Fruit fly (Drosophila melanogaster) whole organism, embryonic: Measurements from ENCODE around the gene CG32032.

ENCODE experiments used
- BEAF-32 ChIP-seq: fragments of 200-800 bp; sonication (Bioruptor generic); optimal IDR thresholded peaks from 3 replicates; lab custom pipeline; 2017; ENCODE audit warnings: missing biosample characterization, missing genetic modification characterization, mild to moderate bottlenecking, moderate library complexity, missing genetic modification reagents
- Bdp1 ChIP-seq: fragments of 200-800 bp; sonication (Bioruptor generic); optimal IDR thresholded peaks from 3 replicates; lab custom pipeline; 2016; ENCODE audit warnings: missing biosample characterization, missing genetic modification characterization
- CG10462 ChIP-seq: fragments of 200-800 bp; sonication (Bioruptor generic); optimal IDR thresholded peaks from 2 replicates; lab custom pipeline; 2016; ENCODE audit warnings: missing biosample characterization, missing genetic modification characterization
- CG10979 ChIP-seq: fragments of 200-800 bp; sonication (Bioruptor generic); optimal IDR thresholded peaks from 2 replicates; lab custom pipeline; 2018; ENCODE audit warnings: missing biosample characterization, mild to moderate bottlenecking, missing genetic modification characterization, moderate library complexity
- CG1233 ChIP-seq: fragments of 200-800 bp; sonication (Bioruptor generic); optimal IDR thresholded peaks from 4 replicates; lab custom pipeline; 2018; ENCODE audit warnings: missing biosample characterization, mild to moderate bottlenecking, missing genetic modification characterization
- CG13424 ChIP-seq: fragments of 200-800 bp; sonication (Bioruptor generic); optimal IDR thresholded peaks from 2 replicates; lab custom pipeline; 2019; ENCODE audit warnings: missing biosample characterization, mild to moderate bottlenecking, missing genetic modification characterization, moderate library complexity
- CG14710 ChIP-seq: fragments of 200-800 bp; sonication (Bioruptor generic); optimal IDR thresholded peaks from 3 replicates; lab custom pipeline; 2019; ENCODE audit warnings: missing biosample characterization, mild to moderate bottlenecking, missing genetic modification characterization, moderate library complexity
- CG15073 ChIP-seq: fragments of 200-800 bp; sonication (Bioruptor generic); optimal IDR thresholded peaks from 2 replicates; lab custom pipeline; 2016; ENCODE audit warnings: missing biosample characterization, missing genetic modification characterization
- CG15269 ChIP-seq: fragments of 200-800 bp; sonication (Bioruptor generic); optimal IDR thresholded peaks from 2 replicates; lab custom pipeline; 2018; ENCODE audit warnings: missing biosample characterization, mild to moderate bottlenecking, missing genetic modification characterization, moderate library complexity
- CG1603 ChIP-seq: fragments of 200-800 bp; sonication (Bioruptor generic); optimal IDR thresholded peaks from 2 replicates; lab custom pipeline; 2019; ENCODE audit warnings: missing biosample characterization, mild to moderate bottlenecking, missing genetic modification characterization, moderate library complexity
- CG18011 ChIP-seq: fragments of 200-800 bp; sonication (Bioruptor generic); optimal IDR thresholded peaks from 2 replicates; lab custom pipeline; 2017; ENCODE audit warnings: missing biosample characterization, missing genetic modification characterization, mild to moderate bottlenecking, moderate library complexity, missing genotype
- CG3407 ChIP-seq: fragments of 200-800 bp; sonication (Bioruptor generic); optimal IDR thresholded peaks from 2 replicates; lab custom pipeline; 2018; ENCODE audit warnings: missing biosample characterization, mild to moderate bottlenecking, missing genetic modification characterization
- CG34422 ChIP-seq: fragments of 200-800 bp; sonication (Bioruptor generic); IDR thresholded peaks from 3 replicates; pipeline ENCODE4 v1.3.6; 2022; ENCODE audit warnings: missing biosample characterization, missing genetic modification characterization
- CG7928 ChIP-seq: fragments of 200-800 bp; sonication (Bioruptor generic); optimal IDR thresholded peaks from 2 replicates; lab custom pipeline; 2017; ENCODE audit warnings: missing biosample characterization, mild to moderate bottlenecking, missing genetic modification characterization
- CG9932 ChIP-seq: fragments of 200-800 bp; sonication (Bioruptor generic); IDR thresholded peaks from 2 replicates; pipeline ENCODE4 v1.3.6; 2022; ENCODE audit warnings: missing biosample characterization, missing genetic modification characterization
- Dip2 ChIP-seq: fragments of 200-800 bp; sonication (Bioruptor generic); IDR thresholded peaks from 2 replicates; pipeline ENCODE4 v1.3.6; 2022; ENCODE audit warnings: missing biosample characterization, missing genetic modification characterization
- Dip3 ChIP-seq: fragments of 200-800 bp; sonication (Bioruptor generic); optimal IDR thresholded peaks from 3 replicates; lab custom pipeline; 2016; ENCODE audit warnings: missing biosample characterization, missing genetic modification characterization
- Gsc ChIP-seq: fragments of 200-800 bp; sonication (Bioruptor generic); IDR thresholded peaks from 2 replicates; pipeline ENCODE4 v1.3.6; 2022; ENCODE audit warnings: missing biosample characterization, missing genetic modification characterization
- Hmr ChIP-seq: fragments of 200-800 bp; sonication (Bioruptor generic); optimal IDR thresholded peaks from 3 replicates; lab custom pipeline; 2017; ENCODE audit warnings: mild to moderate bottlenecking, missing biosample characterization, missing genetic modification reagents, missing genetic modification characterization
- Lpt ChIP-seq: fragments of >200 bp; optimal IDR thresholded peaks from 2 replicates; lab custom pipeline; 2018; ENCODE audit warnings: missing biosample characterization, missing genetic modification characterization
- NfI ChIP-seq: fragments of 200-800 bp; sonication (Bioruptor generic); optimal IDR thresholded peaks from 3 replicates; lab custom pipeline; 2018; ENCODE audit warnings: missing biosample characterization, mild to moderate bottlenecking, missing genetic modification characterization, moderate library complexity
- Pdp1 ChIP-seq, 2 experiments: fragments of 200-800 bp; sonication (Bioruptor generic); optimal IDR thresholded peaks; 3 replicates each; lab custom pipeline; 2016; ENCODE audit warnings: missing biosample characterization in 2 of 2, missing genetic modification characterization in 2 of 2, mild to moderate bottlenecking in 1 of 2, moderate library complexity in 1 of 2
- Side ChIP-seq: fragments of 200-800 bp; sonication (Bioruptor generic); optimal IDR thresholded peaks from 2 replicates; lab custom pipeline; 2016; ENCODE audit warnings: missing biosample characterization, missing genetic modification characterization
- Tbp ChIP-seq: fragments of >200 bp; optimal IDR thresholded peaks from 2 replicates; lab custom pipeline; 2018; ENCODE audit warnings: missing biosample characterization, missing genetic modification characterization
- Vsx1 ChIP-seq: fragments of 200-800 bp; sonication (Bioruptor generic); optimal IDR thresholded peaks from 2 replicates; lab custom pipeline; 2017; ENCODE audit warnings: missing biosample characterization, mild to moderate bottlenecking, missing genetic modification characterization, missing genetic modification reagents
- Xrp1 ChIP-seq: fragments of 200-800 bp; sonication (Bioruptor generic); IDR thresholded peaks from 2 replicates; pipeline ENCODE4 v1.3.6; 2022; ENCODE audit warnings: missing biosample characterization, missing genetic modification characterization
- bcd ChIP-seq: fragments of 200-800 bp; sonication (Bioruptor generic); optimal IDR thresholded peaks from 2 replicates; lab custom pipeline; 2017; ENCODE audit warnings: missing biosample characterization, mild to moderate bottlenecking, missing genetic modification characterization
- bowl ChIP-seq: fragments of 200-800 bp; sonication (Bioruptor generic); IDR thresholded peaks from 2 replicates; pipeline ENCODE4 v1.3.6; 2022; ENCODE audit warnings: missing biosample characterization, missing genetic modification characterization
- chinmo ChIP-seq: fragments of 200-800 bp; sonication (Bioruptor generic); IDR thresholded peaks from 4 replicates; pipeline ENCODE4 v1.3.6; 2022; ENCODE audit warnings: missing biosample characterization, missing genetic modification characterization; ENCODE audit not compliant: partially characterized antibody
- dmrt11E ChIP-seq: fragments of 200-800 bp; sonication (Bioruptor generic); optimal IDR thresholded peaks from 3 replicates; lab custom pipeline; 2018; ENCODE audit warnings: missing biosample characterization, mild to moderate bottlenecking, missing genetic modification characterization, moderate library complexity
- en ChIP-seq: fragments of 200-800 bp; sonication (Bioruptor generic); optimal IDR thresholded peaks from 2 replicates; lab custom pipeline; 2016; ENCODE audit warnings: missing biosample characterization, missing genetic modification characterization
- fu2 ChIP-seq: fragments of 200-800 bp; sonication (Bioruptor generic); optimal IDR thresholded peaks from 2 replicates; lab custom pipeline; 2016; ENCODE audit warnings: missing biosample characterization, missing genetic modification characterization
- gsb-n ChIP-seq: fragments of 200-800 bp; sonication (Bioruptor generic); optimal IDR thresholded peaks from 3 replicates; lab custom pipeline; 2018; ENCODE audit warnings: missing biosample characterization, mild to moderate bottlenecking, missing genetic modification characterization
- ham ChIP-seq: fragments of 200-800 bp; sonication (Bioruptor generic); IDR thresholded peaks from 2 replicates; pipeline ENCODE4 v1.3.6; 2022; ENCODE audit warnings: missing biosample characterization, missing genetic modification characterization
- insv ChIP-seq, 2 experiments: fragments of 200-800 bp; sonication (Bioruptor generic); optimal IDR thresholded peaks; 3 replicates each; lab custom pipeline; 2016 to 2018; ENCODE audit warnings: missing biosample characterization in 2 of 2, missing genetic modification characterization in 2 of 2
- lov ChIP-seq, 2 experiments: fragments of 200-800 bp in 1 of 2; fragments of >200 bp in 1 of 2; sonication (Bioruptor generic) in 1 of 2; IDR thresholded peaks in 1 of 2; optimal IDR thresholded peaks in 1 of 2; 2 replicates in 1 of 2; 3 replicates in 1 of 2; pipeline versions ENCODE4 v1.3.6 to Lab custom; 2017 to 2022; ENCODE audit warnings: missing biosample characterization in 1 of 2, missing genetic modification characterization in 1 of 2
- oc ChIP-seq: fragments of 200-800 bp; sonication (Bioruptor generic); optimal IDR thresholded peaks from 2 replicates; lab custom pipeline; 2018; ENCODE audit warnings: missing biosample characterization, mild to moderate bottlenecking, missing genetic modification characterization, moderate library complexity
- peb ChIP-seq: fragments of 200-800 bp; sonication (Bioruptor generic); IDR thresholded peaks from 2 replicates; pipeline ENCODE4 v1.3.6; 2022; ENCODE audit warnings: missing biosample characterization, missing genetic modification characterization
- pho ChIP-seq: fragments of 200-800 bp; sonication (Bioruptor generic); optimal IDR thresholded peaks from 2 replicates; lab custom pipeline; 2016; ENCODE audit warnings: missing biosample characterization, missing genetic modification characterization
- run ChIP-seq: fragments of 200-800 bp; sonication (Bioruptor generic); optimal IDR thresholded peaks from 3 replicates; lab custom pipeline; 2018; ENCODE audit warnings: missing biosample characterization, mild to moderate bottlenecking, missing genetic modification characterization
- salm ChIP-seq: fragments of 200-800 bp; sonication (Bioruptor generic); optimal IDR thresholded peaks from 2 replicates; lab custom pipeline; 2018; ENCODE audit warnings: missing biosample characterization, mild to moderate bottlenecking, missing genetic modification characterization
- schlank ChIP-seq: fragments of 200-800 bp; sonication (Bioruptor generic); optimal IDR thresholded peaks from 2 replicates; lab custom pipeline; 2018; ENCODE audit warnings: missing biosample characterization, mild to moderate bottlenecking, missing genetic modification characterization
- tll ChIP-seq, 2 experiments: fragments of 200-800 bp in 1 of 2; fragments of >200 bp in 1 of 2; sonication (Bioruptor generic) in 1 of 2; optimal IDR thresholded peaks; 2 replicates each; lab custom pipeline; 2017 to 2019; ENCODE audit warnings: missing biosample characterization in 2 of 2, missing genetic modification characterization in 2 of 2, mild to moderate bottlenecking in 1 of 2, moderate library complexity in 1 of 2
- tna ChIP-seq: fragments of 200-800 bp; sonication (Bioruptor generic); IDR thresholded peaks from 2 replicates; pipeline ENCODE4 v1.3.6; 2022; ENCODE audit warnings: missing biosample characterization, missing genetic modification characterization; ENCODE audit not compliant: partially characterized antibody
- trem ChIP-seq: fragments of 200-800 bp; optimal IDR thresholded peaks from 3 replicates; lab custom pipeline; 2019; ENCODE audit warnings: missing biosample characterization, mild to moderate bottlenecking, missing genetic modification characterization, moderate library complexity
- ttk ChIP-seq: fragments of 200-800 bp; sonication (Bioruptor generic); IDR thresholded peaks from 2 replicates; pipeline ENCODE4 v2.1.2; 2022; ENCODE audit warnings: missing biosample characterization, missing genetic modification characterization
- zfh1 ChIP-seq: fragments of 200-800 bp; sonication (Bioruptor generic); IDR thresholded peaks from 3 replicates; pipeline ENCODE4 v1.3.6; 2022; ENCODE audit warnings: missing biosample characterization, missing genetic modification characterization

The CG32032 gene

DNA sequence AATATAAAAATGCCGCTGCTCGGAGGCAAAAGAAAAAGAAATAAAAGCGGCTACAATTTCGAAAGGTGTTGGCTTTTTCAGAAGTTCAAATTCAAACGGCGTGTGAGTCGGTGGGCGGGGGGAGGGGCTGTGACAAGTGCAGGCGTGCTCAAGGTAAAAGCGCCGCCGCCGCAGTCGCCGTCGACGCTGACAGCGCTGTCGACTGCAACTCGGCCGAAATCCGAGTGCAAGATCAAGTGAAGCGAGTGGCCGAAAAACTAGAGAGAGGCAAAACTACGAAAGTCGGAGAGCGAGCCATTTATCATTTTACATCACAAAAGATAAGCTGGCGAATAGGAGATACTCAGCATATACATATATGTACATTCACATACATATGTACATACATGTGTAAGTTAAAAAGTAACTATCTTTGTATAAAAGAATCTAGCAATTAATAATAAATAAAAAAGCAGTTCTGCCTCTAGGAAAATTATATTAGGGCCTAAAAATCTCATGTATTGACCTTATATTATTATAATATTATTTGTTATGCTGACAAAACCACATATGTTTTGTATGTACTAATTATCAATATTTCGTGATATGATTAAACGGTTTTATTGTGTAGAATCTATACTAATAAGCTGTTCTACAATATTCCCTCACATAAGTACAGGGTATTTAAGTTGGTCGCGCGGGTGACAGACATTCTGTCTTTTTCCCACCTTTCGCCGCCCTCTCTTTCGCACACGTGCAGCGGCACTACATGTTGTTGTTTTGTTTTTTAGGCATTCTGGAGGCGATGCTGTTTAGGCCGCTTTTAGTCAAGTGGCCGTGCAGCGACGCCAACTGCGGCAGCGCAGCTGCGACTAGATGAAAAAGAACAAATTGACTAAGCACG lies 36.1 kb downstream of the CG32032 start (continued):
- TF ChIP-seq Side (no peak), Bdp1 (GFP tag; lab: Kevin White, UChicago) (no peak), Xrp1 (GFP tag; lab: Robert Waterston, UW) (peak; percentile 62), CG13424 (tag; lab: Kevin White, UChicago) (peak; percentile 80), CG7928 (GFP tag; lab: Kevin White, UChicago) (no peak), chinmo (GFP tag; lab: Robert Waterston, UW) (peak; percentile 95), CG3407 (GFP tag; lab: Kevin White, UChicago) (peak; percentile 58), CG15269 (tag; lab: Kevin White, UChicago) (peak; percentile 80), insv (GFP tag; optimal IDR thresholded peaks at IDR 0.05; lab: Kevin White, UChicago) (peak in 1 of 2 experiments; percentile 43), dmrt11E (tag; lab: Kevin White, UChicago) (peak; percentile 82), CG10462 (peak; percentile 63), CG14710 (tag; lab: Kevin White, UChicago) (peak; percentile 79), CG9932 (GFP tag; lab: Robert Waterston, UW) (0 out of 2 replicates have a peak, but pooled peaks have one; percentile 10), CG10979 (tag; lab: Kevin White, UChicago) (peak; percentile 84), run (tag; lab: Kevin White, UChicago) (peak; percentile 51), BEAF-32 (no peak), lov (optimal IDR thresholded peaks at IDR 0.05; lab: Kevin White, UChicago) (no peak), lov (GFP tag; IDR thresholded peaks at IDR 0.05; lab: Robert Waterston, UW) (no peak), en (GFP tag; lab: Kevin White, UChicago) (no peak), schlank (tag; lab: Kevin White, UChicago) (no peak), Dip3 (GFP tag; lab: Kevin White, UChicago) (no peak), CG34422 (GFP tag; lab: Robert Waterston, UW) (no peak), NfI (GFP tag; lab: Kevin White, UChicago) (peak; percentile 53), tll (GFP tag; optimal IDR thresholded peaks at IDR 0.05; lab: Kevin White, UChicago) (no peak), fu2 (GFP tag; lab: Kevin White, UChicago) (no peak), Hmr (GFP tag; lab: Kevin White, UChicago) (peak; percentile 44), oc (tag; lab: Kevin White, UChicago) (peak; percentile 47), ttk (GFP tag; lab: Robert Waterston, UW) (no peak), pho (GFP tag; lab: Kevin White, UChicago) (no peak), bcd (peak; percentile 59), Lpt (GFP tag; lab: Kevin White, UChicago) (no peak), CG1603 (tag; lab: Kevin White, UChicago) (peak; percentile 18), tna (GFP tag; lab: Robert Waterston, UW) (no peak), trem (peak; percentile 55), Vsx1 (peak; percentile 60), Gsc (GFP tag; lab: Robert Waterston, UW) (no peak), Dip2 (GFP tag; lab: Robert Waterston, UW) (no peak), bowl (GFP tag; lab: Robert Waterston, UW) (no peak), CG18011 (no peak), gsb-n (tag; lab: Kevin White, UChicago) (peak; percentile 80), CG1233 (peak; percentile 51), Pdp1 (GFP tag; optimal IDR thresholded peaks at IDR 0.05; lab: Kevin White, UChicago) (peak in 1 of 2 experiments; percentile 5), ham (GFP tag; lab: Robert Waterston, UW) (no peak), peb (no peak), CG15073 (no peak), salm (peak; percentile 53), zfh1 (GFP tag; lab: Robert Waterston, UW) (no peak), Tbp (no peak)
